Fruit fly (Drosophila melanogaster): ENCODE results near the gene CG6733.

Gene CG6733

dm6 chr3R:23133301-23133828 lies 35.8 kb downstream of the CG6733 start:
- TF ChIP-seq Pif1B (GFP tag; optimal IDR thresholded peaks at IDR 0.05) (no peak), Snoo (tag; optimal IDR thresholded peaks at IDR 0.05) (peak; percentile 2)

dm6 chr3R:23134690-23135089 lies 37.2 kb downstream of the CG6733 start:
- no peak for TF ChIP-seq CG12605 (GFP tag; IDR thresholded peaks at IDR 0.05)
- TF ChIP-seq D1 (tag; optimal IDR thresholded peaks at IDR 0.05), result no peak
- TF ChIP-seq Snoo (tag; optimal IDR thresholded peaks at IDR 0.05), result no peak
- no peak for TF ChIP-seq rn (GFP tag; IDR thresholded peaks at IDR 0.05)
- TF ChIP-seq CG34367 (tag; optimal IDR thresholded peaks at IDR 0.05), result no peak
- no peak for TF ChIP-seq CG9948 (tag; optimal IDR thresholded peaks at IDR 0.05)
- TF ChIP-seq fd96Ca (GFP tag; IDR thresholded peaks at IDR 0.05), result no peak

- no peak for TF ChIP-seq CG13204 (GFP tag; optimal IDR thresholded peaks at IDR 0.05)
- TF ChIP-seq CG10348 (GFP tag; IDR thresholded peaks at IDR 0.05), result no peak
- no peak for TF ChIP-seq CG4496 (GFP tag; IDR thresholded peaks at IDR 0.05)
- no peak for TF ChIP-seq Pif1B (GFP tag; optimal IDR thresholded peaks at IDR 0.05)
- no peak for TF ChIP-seq gl (tag; optimal IDR thresholded peaks at IDR 0.05)
- no peak for TF ChIP-seq CG32121 (GFP tag; IDR thresholded peaks at IDR 0.05)
- TF ChIP-seq EcR (GFP tag; optimal IDR thresholded peaks at IDR 0.05), result no peak
- TF ChIP-seq CG34367 (tag; optimal IDR thresholded peaks at IDR 0.05), result no peak
- TF ChIP-seq CG12605 (GFP tag; IDR thresholded peaks at IDR 0.05), result no peak
- TF ChIP-seq CG9948 (tag; optimal IDR thresholded peaks at IDR 0.05), result no peak
- TF ChIP-seq Pif1A (GFP tag; optimal IDR thresholded peaks at IDR 0.05), result no peak
- no peak for TF ChIP-seq CG17806 (tag; optimal IDR thresholded peaks at IDR 0.05)
- TF ChIP-seq CG8301 (tag; optimal IDR thresholded peaks at IDR 0.05), result no peak
- TF ChIP-seq CG15710 (tag; optimal IDR thresholded peaks at IDR 0.05), result no peak
- TF ChIP-seq D1 (tag; optimal IDR thresholded peaks at IDR 0.05), result no peak
Observed at dm6 chr3R:23138439-23138838, 40.9 kb downstream of the CG6733 start.

dm6 chr3R:23138992-23139633 lies 41.6 kb downstream of the CG6733 start:
- TF ChIP-seq CG8301 (tag; optimal IDR thresholded peaks at IDR 0.05) (no peak), CG10348 (GFP tag; IDR thresholded peaks at IDR 0.05) (no peak)

- TF ChIP-seq CG12605 (GFP tag; IDR thresholded peaks at IDR 0.05) (no peak), Ets98B (GFP tag; IDR thresholded peaks at IDR 0.05) (no peak), CG34367 (tag; optimal IDR thresholded peaks at IDR 0.05) (no peak), gl (tag; optimal IDR thresholded peaks at IDR 0.05) (no peak), CG14655 (GFP tag; optimal IDR thresholded peaks at IDR 0.05) (no peak), CG8301 (tag; optimal IDR thresholded peaks at IDR 0.05) (no peak), CG4496 (GFP tag; IDR thresholded peaks at IDR 0.05) (peak; percentile 27; the same call in 1 of the 3 replicates)
Observed at dm6 chr3R:23139634-23140010, 42.1 kb downstream of the CG6733 start.

dm6 chr3R:23140280-23140679 lies 42.8 kb downstream of the CG6733 start:
- TF ChIP-seq D1 (tag; optimal IDR thresholded peaks at IDR 0.05) (no peak), CG15710 (tag; optimal IDR thresholded peaks at IDR 0.05) (no peak), CG8301 (tag; optimal IDR thresholded peaks at IDR 0.05) (no peak), Pif1B (GFP tag; optimal IDR thresholded peaks at IDR 0.05) (no peak)

dm6 chr3R:23141113-23141512 lies 43.6 kb downstream of the CG6733 start:
- no peak for TF ChIP-seq CG4496 (GFP tag; IDR thresholded peaks at IDR 0.05)
- TF ChIP-seq Snoo (tag; optimal IDR thresholded peaks at IDR 0.05), result no peak
- no peak for TF ChIP-seq CG12605 (GFP tag; IDR thresholded peaks at IDR 0.05)
- TF ChIP-seq CG14655 (GFP tag; optimal IDR thresholded peaks at IDR 0.05), result no peak
- TF ChIP-seq CG10348 (GFP tag; IDR thresholded peaks at IDR 0.05), result no peak
- no peak for TF ChIP-seq CG9948 (tag; optimal IDR thresholded peaks at IDR 0.05)
- no peak for TF ChIP-seq EcR (GFP tag; optimal IDR thresholded peaks at IDR 0.05)
- no peak for TF ChIP-seq CG13204 (GFP tag; optimal IDR thresholded peaks at IDR 0.05)
- TF ChIP-seq fd96Ca (GFP tag; IDR thresholded peaks at IDR 0.05), result no peak
- TF ChIP-seq CG8159 (tag; optimal IDR thresholded peaks at IDR 0.05), result no peak
- TF ChIP-seq CG34367 (tag; optimal IDR thresholded peaks at IDR 0.05), result no peak
- TF ChIP-seq Pif1B (GFP tag; optimal IDR thresholded peaks at IDR 0.05), result no peak
- TF ChIP-seq rn (GFP tag; IDR thresholded peaks at IDR 0.05), result no peak
- TF ChIP-seq CG15710 (tag; optimal IDR thresholded peaks at IDR 0.05), result no peak
- TF ChIP-seq D1 (tag; optimal IDR thresholded peaks at IDR 0.05), result no peak

Data from whole organism, pupa.